Worm (Caenorhabditis elegans) whole organism, L1 larva: ENCODE measurements around the gene ecps-1.

ENCODE experiments used
- C04F5.9 ChIP-seq: sonication (generic microtip); optimal IDR thresholded peaks from 2 replicates; lab custom pipeline; 2016; ENCODE audit warnings: missing genetic modification characterization, missing compliant biosample characterization
- C16A3.4 ChIP-seq: fragments of 150-350 bp; optimal IDR thresholded peaks from 2 replicates; lab custom pipeline; 2014; ENCODE audit warnings: missing biosample characterization, missing genetic modification characterization
- C34B4.2 ChIP-seq: sonication (generic microtip); optimal IDR thresholded peaks from 2 replicates; lab custom pipeline; 2017; ENCODE audit warnings: mild to moderate bottlenecking, missing genetic modification characterization, missing compliant biosample characterization
- aha-1 ChIP-seq: fragments of 150-350 bp; optimal IDR thresholded peaks from 2 replicates; lab custom pipeline; 2014; ENCODE audit warnings: missing biosample characterization, missing genetic modification characterization
- aly-2 ChIP-seq: fragments of 150-350 bp; optimal IDR thresholded peaks from 2 replicates; lab custom pipeline; 2014; ENCODE audit warnings: missing biosample characterization, missing genetic modification characterization
- blmp-1 ChIP-seq: fragments of 150-350 bp; optimal IDR thresholded peaks from 2 replicates; lab custom pipeline; 2014; ENCODE audit warnings: missing biosample characterization, missing genetic modification characterization
- ceh-82 ChIP-seq, 3 experiments: fragments of 150-350 bp in 1 of 3; sonication (generic microtip) in 2 of 3; optimal IDR thresholded peaks; 2 replicates each; lab custom pipeline; 2014 to 2017; ENCODE audit warnings: missing biosample characterization in 3 of 3, missing genetic modification characterization in 3 of 3
- dpl-1 ChIP-seq, 3 experiments: fragments of 150-350 bp in 2 of 3; sonication (generic microtip) in 1 of 3; optimal IDR thresholded peaks; 2 replicates each; lab custom pipeline; 2014 to 2017; ENCODE audit warnings: missing biosample characterization in 3 of 3, missing genetic modification characterization in 3 of 3, missing genetic modification reagents in 3 of 3
- efl-1 ChIP-seq, 4 experiments: fragments of 150-350 bp; optimal IDR thresholded peaks in 3 of 4; peaks in 1 of 4; 1 replicate in 1 of 4; 2 replicates in 3 of 4; lab custom pipeline; 2014; ENCODE audit warnings: missing biosample characterization in 2 of 4, missing genetic modification characterization in 2 of 4, missing genetic modification reagents in 2 of 4
- egl-27 ChIP-seq, 2 experiments: fragments of 150-350 bp in 1 of 2; sonication (generic microtip); optimal IDR thresholded peaks; 3 replicates each; lab custom pipeline; 2017 to 2018; ENCODE audit warnings: missing biosample characterization in 2 of 2, missing genetic modification characterization in 2 of 2, missing genetic modification reagents in 2 of 2
- fkh-10 ChIP-seq: sonication (generic microtip); optimal IDR thresholded peaks from 2 replicates; lab custom pipeline; 2017; ENCODE audit warnings: missing biosample characterization, missing genetic modification reagents, missing genetic modification characterization
- fos-1 ChIP-seq: fragments of 150-350 bp; optimal IDR thresholded peaks from 2 replicates; lab custom pipeline; 2014; ENCODE audit warnings: missing biosample characterization, missing genetic modification characterization
- grh-1 ChIP-seq: fragments of 200-800 bp; sonication (Bioruptor generic); IDR thresholded peaks from 2 replicates; pipeline ENCODE4 v1.3.6; 2022; ENCODE audit warnings: missing genetic modification reagents, missing genetic modification characterization, missing compliant biosample characterization
- isw-1 ChIP-seq: fragments of 200-800 bp; sonication (Bioruptor generic); IDR thresholded peaks from 2 replicates; pipeline ENCODE4 v1.3.6; 2022; ENCODE audit warnings: missing genetic modification characterization, missing compliant biosample characterization
- jun-1 ChIP-seq: fragments of 150-350 bp; optimal IDR thresholded peaks from 2 replicates; lab custom pipeline; 2014; ENCODE audit warnings: missing biosample characterization, missing genetic modification reagents, missing genetic modification characterization
- lin-13 ChIP-seq: fragments of 150-350 bp; optimal IDR thresholded peaks from 2 replicates; lab custom pipeline; 2014; ENCODE audit warnings: missing biosample characterization, missing genetic modification reagents, missing genetic modification characterization
- lin-15B ChIP-seq: fragments of 150-350 bp; sonication (generic microtip); optimal IDR thresholded peaks from 3 replicates; lab custom pipeline; 2014; ENCODE audit warnings: missing biosample characterization, missing genetic modification characterization
- lin-35 ChIP-seq, 2 experiments: fragments of 150-350 bp; optimal IDR thresholded peaks; 2 replicates each; lab custom pipeline; 2014; ENCODE audit warnings: missing biosample characterization in 2 of 2, missing genetic modification characterization in 2 of 2, missing genetic modification reagents in 2 of 2
- lir-3 ChIP-seq: sonication (generic microtip); optimal IDR thresholded peaks from 2 replicates; lab custom pipeline; 2016; ENCODE audit warnings: mild to moderate bottlenecking, missing genetic modification characterization, moderate library complexity, missing compliant biosample characterization; ENCODE audit not compliant: poor library complexity
- lsy-2 ChIP-seq, 2 experiments: fragments of 150-350 bp; optimal IDR thresholded peaks; 2 replicates each; lab custom pipeline; 2014; ENCODE audit warnings: missing biosample characterization in 2 of 2, missing genetic modification characterization in 2 of 2
- mab-9 ChIP-seq: fragments of 200-800 bp; sonication (Bioruptor generic); IDR thresholded peaks from 2 replicates; pipeline ENCODE4 v1.3.6; 2022; ENCODE audit warnings: missing genetic modification reagents, missing genetic modification characterization, missing compliant biosample characterization
- mdl-1 ChIP-seq, 2 experiments: fragments of 150-350 bp; optimal IDR thresholded peaks; 2 replicates each; lab custom pipeline; 2014 to 2017; ENCODE audit warnings: missing biosample characterization in 2 of 2, missing genetic modification characterization in 2 of 2, inconsistent platforms in 1 of 2
- mep-1 ChIP-seq: fragments of 150-350 bp; optimal IDR thresholded peaks from 2 replicates; lab custom pipeline; 2014; ENCODE audit warnings: missing biosample characterization, missing genetic modification characterization
- nhr-11 ChIP-seq: fragments of 150-350 bp; optimal IDR thresholded peaks from 2 replicates; lab custom pipeline; 2014; ENCODE audit warnings: missing biosample characterization, missing genetic modification characterization
- nhr-19 ChIP-seq: fragments of 200-800 bp; sonication (Bioruptor generic); conservative IDR thresholded peaks from 2 replicates; pipeline ENCODE4 v1.3.6; 2022; ENCODE audit warnings: missing genetic modification characterization, missing compliant biosample characterization
- nhr-20 ChIP-seq: sonication (generic microtip); optimal IDR thresholded peaks from 2 replicates; lab custom pipeline; 2016; ENCODE audit warnings: mild to moderate bottlenecking, missing genetic modification characterization, missing compliant biosample characterization
- nhr-71 ChIP-seq: sonication (generic microtip); optimal IDR thresholded peaks from 2 replicates; lab custom pipeline; 2016; ENCODE audit warnings: mild to moderate bottlenecking, missing genetic modification characterization, moderate library complexity, missing compliant biosample characterization
- nhr-84 ChIP-seq: sonication (generic microtip); optimal IDR thresholded peaks from 2 replicates; lab custom pipeline; 2017; ENCODE audit warnings: missing biosample characterization, missing genetic modification characterization
- nhr-85 ChIP-seq: sonication (generic microtip); peaks from one replicate; lab custom pipeline; 2016; ENCODE audit warnings: missing genetic modification characterization, inconsistent platforms, missing compliant biosample characterization
- nhr-90 ChIP-seq: sonication (generic microtip); optimal IDR thresholded peaks from 2 replicates; lab custom pipeline; 2016; ENCODE audit warnings: mild to moderate bottlenecking, missing genetic modification characterization, missing compliant biosample characterization; ENCODE audit not compliant: poor library complexity
- pag-3 ChIP-seq: sonication (generic microtip); optimal IDR thresholded peaks from 2 replicates; lab custom pipeline; 2017; ENCODE audit warnings: missing genetic modification characterization, mild to moderate bottlenecking, missing compliant biosample characterization, antibody characterized with exemption, borderline replicate concordance; ENCODE audit not compliant: insufficient read depth
- skn-1 ChIP-seq: fragments of 150-350 bp; optimal IDR thresholded peaks from 2 replicates; lab custom pipeline; 2014; ENCODE audit warnings: missing biosample characterization, missing genetic modification characterization
- snu-23 ChIP-seq: sonication (generic microtip); optimal IDR thresholded peaks from 2 replicates; lab custom pipeline; 2016; ENCODE audit warnings: missing genetic modification characterization, missing compliant biosample characterization
- sup-37 ChIP-seq: fragments of 200-800 bp; sonication (Bioruptor generic); optimal IDR thresholded peaks from 2 replicates; lab custom pipeline; 2018; ENCODE audit warnings: mild to moderate bottlenecking, missing genetic modification characterization, missing compliant biosample characterization
- swsn-7 ChIP-seq: sonication (generic microtip); optimal IDR thresholded peaks from 2 replicates; lab custom pipeline; 2016; ENCODE audit warnings: missing genetic modification characterization, missing compliant biosample characterization
- tbx-2 ChIP-seq: sonication (generic microtip); optimal IDR thresholded peaks from 2 replicates; lab custom pipeline; 2016; ENCODE audit warnings: missing genetic modification characterization, missing compliant biosample characterization
- unc-62 ChIP-seq: fragments of 150-350 bp; optimal IDR thresholded peaks from 2 replicates; lab custom pipeline; 2014; ENCODE audit warnings: missing biosample characterization, missing genetic modification reagents, missing genetic modification characterization
- xbp-1 ChIP-seq: sonication (generic microtip); optimal IDR thresholded peaks from 2 replicates; lab custom pipeline; 2016; ENCODE audit warnings: missing genetic modification characterization, missing compliant biosample characterization
- ztf-4 ChIP-seq: fragments of 150-350 bp; optimal IDR thresholded peaks from 2 replicates; lab custom pipeline; 2014; ENCODE audit warnings: missing biosample characterization, missing genetic modification characterization

The ecps-1 gene

ce11 chrIII:10421680-10422079 is 38.7 kb downstream of the ecps-1 start:
- TF ChIP-seq grh-1 (GFP tag; lab: Robert Waterston, UW), result no peak
- no peak for TF ChIP-seq fos-1 (tag; lab: Kevin White, UChicago)
- TF ChIP-seq xbp-1, result no peak
- no peak for TF ChIP-seq aha-1
- no peak for TF ChIP-seq C04F5.9
- no peak for TF ChIP-seq ztf-4
- TF ChIP-seq unc-62 (GFP tag; lab: Kevin White, UChicago), result no peak
- no peak for TF ChIP-seq ceh-82 (tag; optimal IDR thresholded peaks at IDR 0.05; lab: Kevin White, UChicago)
- TF ChIP-seq nhr-90 (tag; lab: Kevin White, UChicago), result no peak
- no peak for TF ChIP-seq C16A3.4 (tag; lab: Kevin White, UChicago)
- TF ChIP-seq nhr-11 (tag; lab: Kevin White, UChicago), result no peak
- TF ChIP-seq mab-9, result no peak
- TF ChIP-seq pag-3, result no peak
- no peak for TF ChIP-seq fkh-10
- no peak for TF ChIP-seq jun-1
- no peak for TF ChIP-seq blmp-1 (tag; lab: Kevin White, UChicago)
- no peak for TF ChIP-seq lsy-2 (tag; optimal IDR thresholded peaks at IDR 0.05; lab: Kevin White, UChicago)
- TF ChIP-seq isw-1 (GFP tag; lab: Robert Waterston, UW), result no peak

DNA sequence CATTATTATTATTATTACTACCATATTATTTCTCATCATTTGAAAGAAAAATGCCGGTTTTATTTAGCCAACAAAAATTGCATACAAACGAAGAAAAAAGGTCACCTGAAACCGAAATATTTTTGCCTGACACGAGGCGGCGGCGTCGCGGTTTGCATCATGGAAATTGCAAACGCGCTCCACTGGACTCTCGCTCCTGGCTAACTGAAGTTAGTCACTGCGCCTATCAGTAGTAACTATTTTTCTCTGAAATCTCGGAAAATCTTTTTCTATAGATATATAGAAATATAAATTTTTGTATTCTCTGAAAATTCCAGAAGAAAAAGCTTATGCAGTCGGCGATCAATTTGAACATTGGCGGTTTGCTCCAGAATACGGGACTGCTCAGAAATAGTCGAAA is 44.5 kb downstream of the ecps-1 start, which contains the start of gene ymel-1:
Gene ymel-1, plus strand, starts transcription at position 318 of the 400 bp plus-strand sequence.
- TF ChIP-seq sup-37 (no peak), mab-9 (no peak), nhr-20 (tag; lab: Kevin White, UChicago) (peak; percentile 33), skn-1 (tag; lab: Kevin White, UChicago) (peak; percentile 17), snu-23 (GFP tag; lab: Kevin White, UChicago) (peak; percentile 41), efl-1 (optimal IDR thresholded peaks at IDR 0.05; lab: Kevin White, UChicago) (peak; percentile 31 to 43), efl-1 (GFP tag; optimal IDR thresholded peaks at IDR 0.05 in 1 of 2; lab: Kevin White, UChicago) (peak in 1 of 2 experiments; percentile 49), isw-1 (GFP tag; lab: Robert Waterston, UW) (peak; percentile 1; the same call in 1 of the 2 replicates), lsy-2 (tag; optimal IDR thresholded peaks at IDR 0.05; lab: Kevin White, UChicago) (peak; percentile 11 to 49), mdl-1 (tag; optimal IDR thresholded peaks at IDR 0.05; lab: Kevin White, UChicago) (peak in 1 of 2 experiments; percentile 34), ceh-82 (tag; optimal IDR thresholded peaks at IDR 0.05; lab: Kevin White, UChicago) (no peak), egl-27 (tag; optimal IDR thresholded peaks at IDR 0.05; lab: Kevin White, UChicago) (no peak), swsn-7 (tag; lab: Kevin White, UChicago) (peak; percentile 25), C16A3.4 (tag; lab: Kevin White, UChicago) (peak; percentile 30), nhr-71 (tag; lab: Kevin White, UChicago) (peak; percentile 60), nhr-85 (tag; lab: Kevin White, UChicago) (peak; percentile 72), lin-15B (tag; lab: Kevin White, UChicago) (peak; percentile 56), tbx-2 (tag; lab: Kevin White, UChicago) (peak; percentile 26), nhr-90 (tag; lab: Kevin White, UChicago) (peak; percentile 24), lin-35 (GFP tag; optimal IDR thresholded peaks at IDR 0.05; lab: Kevin White, UChicago) (peak; percentile 44 to 60), nhr-84 (tag; lab: Kevin White, UChicago) (no peak), dpl-1 (GFP tag; optimal IDR thresholded peaks at IDR 0.05; lab: Kevin White, UChicago) (peak in 2 of 3 experiments; percentile 11 to 33), C34B4.2 (tag; lab: Kevin White, UChicago) (no peak), mep-1 (peak; percentile 59), lir-3 (tag; lab: Kevin White, UChicago) (no peak), nhr-19 (GFP tag; lab: Robert Waterston, UW) (peak; percentile 27; the same call in 1 of the 2 replicates), aly-2 (tag; lab: Kevin White, UChicago) (peak; percentile 48), lin-13 (GFP tag; lab: Kevin White, UChicago) (peak; percentile 23)
